Worm (Caenorhabditis elegans): ENCODE data around the gene clec-52.

DNA sequence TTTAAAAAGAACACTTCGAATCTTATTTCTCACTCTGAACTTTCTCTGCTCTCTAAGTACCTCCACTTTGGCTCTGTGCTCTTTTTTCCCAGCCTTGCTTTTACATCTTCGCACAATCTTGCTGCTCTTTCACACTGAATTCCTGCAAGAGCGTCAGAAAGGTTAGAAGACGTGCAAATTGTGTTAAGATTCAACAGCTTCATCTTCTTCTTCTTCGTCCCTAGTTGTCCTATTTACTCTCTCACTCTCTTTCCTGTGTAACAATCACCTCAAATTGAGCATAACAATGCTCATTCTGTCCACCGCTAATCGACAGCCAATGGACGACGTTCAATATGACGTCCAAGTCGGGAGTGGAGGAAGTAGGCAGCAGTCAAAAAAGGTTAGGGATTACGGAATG, 12.8 kb upstream of the clec-52 start:
- TF ChIP-seq unc-62 (GFP tag; optimal IDR thresholded peaks at IDR 0.05) (no peak), unc-130 (GFP tag; optimal IDR thresholded peaks at IDR 0.05) (no peak), Y53G8AR.9 (GFP tag; conservative IDR thresholded peaks at IDR 0.05) (no peak), hsf-1 (GFP tag; IDR thresholded peaks at IDR 0.05) (no peak), atf-7 (tag; optimal IDR thresholded peaks at IDR 0.05) (no peak), ceh-100 (GFP tag; IDR thresholded peaks at IDR 0.05) (no peak), pha-4 (tag; optimal IDR thresholded peaks at IDR 0.05) (no peak), mes-4 (tag; optimal IDR thresholded peaks at IDR 0.05) (no peak), hmg-20 (GFP tag; IDR thresholded peaks at IDR 0.05) (no peak), ets-4 (GFP tag; optimal IDR thresholded peaks at IDR 0.05) (no peak)
